Worm (Caenorhabditis elegans): ENCODE measurements around the gene R105.1.

The R105.1 gene

ce11 chrIV:4637840-4638239, 4.3 kb downstream of the R105.1 start, which contains the start of gene F19C7.8:
TSS of gene F19C7.8 (minus strand) at chrIV:4638095.
- TF ChIP-seq him-1 (tag; optimal IDR thresholded peaks at IDR 0.05) (no peak), dao-5 (tag; optimal IDR thresholded peaks at IDR 0.05) (no peak), W03F9.2 (tag; optimal IDR thresholded peaks at IDR 0.05) (no peak)

DNA sequence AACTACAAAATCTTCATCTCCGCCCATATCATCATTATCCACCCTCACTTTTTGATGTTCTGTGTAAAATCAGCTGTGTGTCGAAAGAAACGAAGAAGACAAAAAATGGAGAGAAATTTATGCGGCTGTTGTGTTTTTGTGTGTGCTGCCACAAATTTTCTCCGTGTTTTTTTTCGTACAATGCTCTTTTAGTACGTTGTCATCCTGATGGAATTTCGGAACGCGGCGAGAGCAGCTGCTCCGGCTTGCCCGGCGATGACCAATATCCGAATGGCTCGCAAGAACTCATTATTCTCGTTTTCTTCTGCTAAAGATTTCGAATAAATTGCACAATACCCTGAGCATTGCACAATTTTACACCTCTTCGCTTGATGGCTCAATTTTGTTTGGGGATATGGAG, 5.9 kb downstream of the R105.1 start:
- TF ChIP-seq him-1 (tag; optimal IDR thresholded peaks at IDR 0.05) = no peak

DNA sequence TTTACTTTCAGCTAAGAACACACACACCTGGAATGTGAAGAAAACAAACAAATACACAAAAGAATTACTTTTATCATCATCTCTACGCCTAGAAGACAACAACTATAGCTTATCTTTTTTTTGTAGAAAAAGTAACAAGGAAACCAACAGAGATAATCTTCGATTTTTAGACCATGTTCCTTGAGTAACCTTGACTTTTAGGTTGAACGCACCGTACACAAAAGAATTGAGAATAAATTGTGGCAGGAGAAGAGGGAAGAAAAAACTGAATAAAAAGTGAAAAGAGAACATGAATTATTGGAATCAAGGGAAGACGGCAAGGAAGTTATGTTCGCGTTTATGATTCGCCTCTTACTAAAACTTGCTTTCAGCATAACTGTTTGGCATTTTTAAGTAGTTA, 7.4 kb downstream of the R105.1 start:
- TF ChIP-seq dao-5 (tag; optimal IDR thresholded peaks at IDR 0.05) (no peak), W03F9.2 (tag; optimal IDR thresholded peaks at IDR 0.05) (no peak), him-1 (tag; optimal IDR thresholded peaks at IDR 0.05) (no peak)

ce11 chrIV:4643577-4643976, 10.1 kb downstream of the R105.1 start:
- TF ChIP-seq W03F9.2 (tag; optimal IDR thresholded peaks at IDR 0.05) (no peak), him-1 (tag; optimal IDR thresholded peaks at IDR 0.05) (no peak)

DNA sequence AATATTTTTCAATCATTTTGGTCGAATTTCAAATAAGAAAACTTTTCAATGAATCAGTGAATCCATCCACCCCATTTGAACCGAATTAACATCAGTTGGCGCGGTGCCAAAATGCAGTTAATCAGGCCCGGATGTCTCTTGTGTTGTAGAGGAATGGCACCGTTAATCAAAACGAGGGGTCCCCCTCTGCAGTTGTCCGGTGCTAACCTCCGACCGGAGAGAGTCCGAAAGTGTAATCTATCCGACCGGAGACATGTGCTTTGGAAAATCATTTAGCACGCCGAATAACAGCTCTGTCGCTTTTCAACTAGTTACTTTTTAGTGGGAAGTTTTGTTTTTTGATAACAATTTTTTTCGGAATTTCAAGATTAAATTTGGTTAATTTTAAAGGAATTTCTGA, 11.8 kb downstream of the R105.1 start:
- TF ChIP-seq him-1 (tag; optimal IDR thresholded peaks at IDR 0.05) = no peak
- TF ChIP-seq dao-5 (tag; optimal IDR thresholded peaks at IDR 0.05) = no peak
- TF ChIP-seq W03F9.2 (tag; optimal IDR thresholded peaks at IDR 0.05) = no peak

DNA sequence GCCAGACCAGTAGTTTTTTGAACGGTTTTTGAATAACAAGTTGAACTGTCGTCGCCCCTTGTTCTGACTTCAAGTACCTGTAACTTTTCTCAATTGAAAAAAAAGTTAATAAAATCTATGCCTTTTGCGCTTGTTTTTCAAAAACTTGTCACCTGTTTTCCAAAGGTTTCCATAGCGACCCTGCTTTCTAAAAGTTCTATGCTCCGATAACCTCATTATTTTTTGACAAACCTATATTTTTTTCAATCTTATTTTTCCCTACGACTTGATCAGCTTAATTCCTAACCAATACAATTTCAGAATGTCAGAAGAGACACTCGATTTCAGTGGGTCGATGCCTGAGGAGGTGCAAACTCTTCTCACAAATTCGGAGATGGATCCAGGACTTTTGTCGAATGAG, 13.9 kb downstream of the R105.1 start, which contains the start of gene F29B9.8:
F29B9.8 (plus strand) TSS at position 301 of the 400 bp plus-strand sequence.
- TF ChIP-seq dao-5 (tag; optimal IDR thresholded peaks at IDR 0.05) (no peak), him-1 (tag; optimal IDR thresholded peaks at IDR 0.05) (no peak), W03F9.2 (tag; optimal IDR thresholded peaks at IDR 0.05) (no peak)

ce11 chrIV:4649460-4649859, 16.0 kb downstream of the R105.1 start, which contains the start of gene F29B9.7:
TSS of gene F29B9.7 (plus strand) at chrIV:4649760.
- TF ChIP-seq dao-5 (tag; optimal IDR thresholded peaks at IDR 0.05) (no peak), W03F9.2 (tag; optimal IDR thresholded peaks at IDR 0.05) (no peak), him-1 (tag; optimal IDR thresholded peaks at IDR 0.05) (no peak)

DNA sequence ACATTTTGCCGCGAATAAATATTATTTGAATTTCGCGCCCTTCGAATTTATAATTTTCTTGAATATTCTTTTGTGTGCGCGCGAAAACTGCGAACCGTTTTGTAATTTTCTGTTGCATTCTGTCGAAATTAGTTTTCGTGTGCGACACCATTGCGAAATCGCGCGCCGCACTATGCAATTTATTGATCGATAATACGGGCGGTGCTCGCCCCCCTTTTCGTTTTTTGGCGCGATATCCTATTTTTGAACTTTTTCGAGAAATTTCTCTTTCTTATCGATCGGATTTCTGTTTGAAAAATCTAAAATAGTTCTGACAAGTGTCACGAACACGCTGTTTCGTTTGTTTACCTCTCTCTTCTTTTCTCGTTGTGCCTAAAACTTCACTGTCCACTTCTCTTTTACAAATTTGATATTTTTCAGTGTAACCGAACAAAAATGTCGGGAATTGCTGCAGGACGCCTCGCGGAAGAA, 17.2 kb downstream of the R105.1 start, which contains the start of gene ubc-9:
ubc-9 (plus strand) TSS at position 421 of the 471 bp plus-strand sequence.
- TF ChIP-seq him-1 (tag; optimal IDR thresholded peaks at IDR 0.05) (peak; percentile 52), W03F9.2 (tag; optimal IDR thresholded peaks at IDR 0.05) (peak; percentile 27), dao-5 (tag; optimal IDR thresholded peaks at IDR 0.05) (no peak)

- TF ChIP-seq him-1 (tag; optimal IDR thresholded peaks at IDR 0.05) (no peak), dao-5 (tag; optimal IDR thresholded peaks at IDR 0.05) (no peak), W03F9.2 (tag; optimal IDR thresholded peaks at IDR 0.05) (no peak)
Measured at ce11 chrIV:4652365-4652844, 18.9 kb downstream of the R105.1 start, which contains the start of gene F29B9.5. TSS of gene F29B9.5 (plus strand) at chrIV:4652415.

ce11 chrIV:4652962-4653361, 19.5 kb downstream of the R105.1 start, which contains the start of gene psr-1:
TSS of gene psr-1 (plus strand) at chrIV:4653262.
- TF ChIP-seq him-1 (tag; optimal IDR thresholded peaks at IDR 0.05) (no peak), W03F9.2 (tag; optimal IDR thresholded peaks at IDR 0.05) (no peak), dao-5 (tag; optimal IDR thresholded peaks at IDR 0.05) (no peak)

ce11 chrIV:4653708-4654107, 20.2 kb downstream of the R105.1 start:
- TF ChIP-seq him-1 (tag; optimal IDR thresholded peaks at IDR 0.05) (no peak), dao-5 (tag; optimal IDR thresholded peaks at IDR 0.05) (no peak), W03F9.2 (tag; optimal IDR thresholded peaks at IDR 0.05) (no peak)

DNA sequence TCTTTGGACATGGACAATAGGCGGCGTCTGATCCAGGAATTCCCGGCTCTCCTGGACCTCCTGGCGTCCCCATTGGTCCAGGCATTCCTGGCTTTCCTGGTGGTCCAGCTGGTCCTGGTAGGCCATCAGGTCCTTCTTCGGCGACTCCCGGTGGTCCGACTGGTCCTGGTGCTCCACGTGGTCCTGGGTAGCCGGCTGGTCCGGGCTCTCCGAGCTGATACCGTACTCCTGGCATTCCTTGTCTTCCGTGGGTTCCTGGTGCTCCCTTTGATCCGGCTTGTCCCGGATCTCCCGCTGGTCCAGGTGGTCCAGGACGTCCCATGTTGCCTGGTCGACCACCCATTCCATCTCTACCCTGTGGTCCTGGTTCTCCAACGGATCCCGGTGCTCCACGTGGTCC, 22.5 kb downstream of the R105.1 start:
- TF ChIP-seq dao-5 (tag; optimal IDR thresholded peaks at IDR 0.05) (no peak), W03F9.2 (tag; optimal IDR thresholded peaks at IDR 0.05) (no peak), him-1 (tag; optimal IDR thresholded peaks at IDR 0.05) (no peak)

- TF ChIP-seq him-1 (tag; optimal IDR thresholded peaks at IDR 0.05) = no peak
- TF ChIP-seq W03F9.2 (tag; optimal IDR thresholded peaks at IDR 0.05) = no peak
- no peak for TF ChIP-seq dao-5 (tag; optimal IDR thresholded peaks at IDR 0.05)
Measured at ce11 chrIV:4656380-4656779, 22.9 kb downstream of the R105.1 start.

DNA sequence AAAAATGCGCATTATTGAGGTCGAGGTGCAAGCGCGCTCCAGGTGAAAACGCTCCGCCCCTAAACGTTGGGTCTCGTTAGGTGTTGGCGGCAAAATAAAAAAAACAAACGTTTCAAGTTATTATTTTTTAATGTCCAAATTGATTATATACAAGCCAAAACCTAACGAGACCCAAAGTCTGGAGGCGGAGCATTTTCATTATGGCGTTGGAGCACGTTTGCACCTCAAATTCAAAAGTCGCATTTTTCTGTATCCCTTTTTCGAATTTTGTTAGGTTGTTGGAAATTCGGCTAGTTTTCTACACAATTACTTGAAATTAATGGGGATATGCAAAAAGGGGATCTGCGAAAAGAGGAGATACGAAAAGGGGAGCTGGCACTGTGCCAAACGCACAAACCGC, 24.4 kb downstream of the R105.1 start, which contains the start of gene col-111:
col-111 (minus strand) TSS at position 101 of the 400 bp plus-strand sequence.
- TF ChIP-seq dao-5 (tag; optimal IDR thresholded peaks at IDR 0.05) = no peak
- TF ChIP-seq him-1 (tag; optimal IDR thresholded peaks at IDR 0.05) = no peak
- no peak for TF ChIP-seq W03F9.2 (tag; optimal IDR thresholded peaks at IDR 0.05)

DNA sequence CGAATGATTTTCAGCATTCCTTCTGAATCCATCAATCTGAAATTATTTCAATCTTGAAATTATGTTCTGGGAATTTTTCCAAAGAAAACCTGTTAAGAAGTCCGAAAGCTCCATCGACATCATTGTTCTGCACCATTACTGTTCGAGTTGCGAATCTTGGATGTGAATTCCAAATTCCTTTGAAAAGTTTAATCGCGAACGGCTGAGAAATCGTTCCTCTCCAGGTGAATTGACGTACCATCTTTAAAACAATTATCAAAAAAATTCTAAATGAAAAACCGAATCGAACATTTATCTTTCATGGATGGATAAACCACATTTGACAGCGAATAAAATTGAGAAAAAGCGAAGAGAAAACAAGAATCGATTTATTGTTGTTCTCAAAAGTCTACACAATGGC, 25.8 kb downstream of the R105.1 start, which contains the start of gene mrps-21:
mrps-21 (minus strand) TSS at position 241 of the 400 bp plus-strand sequence.
- no peak for TF ChIP-seq W03F9.2 (tag; optimal IDR thresholded peaks at IDR 0.05)
- no peak for TF ChIP-seq dao-5 (tag; optimal IDR thresholded peaks at IDR 0.05)
- TF ChIP-seq him-1 (tag; optimal IDR thresholded peaks at IDR 0.05) = no peak
